Worm (Caenorhabditis elegans): ENCODE results near the gene tag-10.

Gene tag-10

DNA sequence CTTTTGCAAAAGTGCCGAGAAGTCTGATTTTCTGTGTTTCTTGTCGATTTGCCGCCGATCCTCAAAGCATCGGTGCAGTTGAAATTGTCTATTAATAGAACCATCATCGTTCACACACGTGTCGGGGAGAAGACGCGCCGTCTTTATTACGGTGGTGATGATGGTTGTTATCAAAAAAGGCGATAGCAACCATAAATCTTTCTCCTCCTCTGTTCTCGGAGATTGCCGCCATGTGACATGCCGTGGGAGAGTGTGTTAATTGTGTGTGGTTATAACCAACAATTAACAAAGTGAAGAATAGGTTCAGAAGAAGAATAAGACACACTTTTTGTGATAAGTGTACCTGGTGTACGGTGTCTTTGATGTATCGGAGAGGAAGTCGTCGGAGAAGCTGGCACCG lies 48.7 kb downstream of the tag-10 start:
- TF ChIP-seq Y48G9A.11 (GFP tag; IDR thresholded peaks at IDR 0.05) (no peak), dve-1 (tag; optimal IDR thresholded peaks at IDR 0.05; ENCODE audit: insufficient read depth) (peak; percentile 37), mxl-3 (GFP tag; optimal IDR thresholded peaks at IDR 0.05) (peak; percentile 91), madf-5 (GFP tag; IDR thresholded peaks at IDR 0.05) (no peak), D1046.2 (GFP tag; IDR thresholded peaks at IDR 0.05) (no peak), nhr-6 (tag; optimal IDR thresholded peaks at IDR 0.05) (no peak), nhr-10 (tag; optimal IDR thresholded peaks at IDR 0.05) (peak; percentile 19), unc-39 (tag; optimal IDR thresholded peaks at IDR 0.05) (no peak), dmd-9 (GFP tag; IDR thresholded peaks at IDR 0.05) (no peak), unc-62 (GFP tag; optimal IDR thresholded peaks at IDR 0.05 in 1 of 2) (peak in 1 of 2 experiments; percentile 91), unc-62 (tag; optimal IDR thresholded peaks at IDR 0.05) (no peak), F37D6.2 (tag; optimal IDR thresholded peaks at IDR 0.05) (no peak), cey-2 (tag; optimal IDR thresholded peaks at IDR 0.05; ENCODE audit: borderline replicate concordance, insufficient read depth) (peak; percentile 63), nhr-48 (tag; optimal IDR thresholded peaks at IDR 0.05) (peak; percentile 49), skn-1 (tag; optimal IDR thresholded peaks at IDR 0.05) (no peak), aha-1 (tag) (peak; percentile 76), hlh-30 (tag; optimal IDR thresholded peaks at IDR 0.05; ENCODE audit: insufficient read depth) (peak; percentile 85), nhr-28 (tag; optimal IDR thresholded peaks at IDR 0.05) (peak; percentile 93), hlh-11 (tag; optimal IDR thresholded peaks at IDR 0.05) (peak; percentile 74), nhr-77 (tag; optimal IDR thresholded peaks at IDR 0.05) (peak; percentile 66), dmd-6 (GFP tag; IDR thresholded peaks at IDR 0.05) (peak; percentile 49; the same call in 1 of the 2 replicates), mdl-1 (tag; optimal IDR thresholded peaks at IDR 0.05) (peak in 1 of 2 experiments; percentile 87), nhr-25 (tag; optimal IDR thresholded peaks at IDR 0.05; ENCODE audit: borderline replicate concordance, insufficient read depth) (peak; percentile 24), mxl-2 (GFP tag; conservative IDR thresholded peaks at IDR 0.05) (peak; percentile 41; the same call in 1 of the 2 replicates), nhr-42 (GFP tag; IDR thresholded peaks at IDR 0.05) (no peak), ceh-20 (GFP tag; IDR thresholded peaks at IDR 0.05) (0 out of 2 replicates have a peak, but pooled peaks have one; percentile 18), lsy-2 (tag; optimal IDR thresholded peaks at IDR 0.05) (peak; percentile 5 to 47), php-3 (GFP tag; IDR thresholded peaks at IDR 0.05) (0 out of 2 replicates have a peak, but pooled peaks have one; percentile 35), daf-12 (tag; optimal IDR thresholded peaks at IDR 0.05) (no peak), tra-1 (GFP tag; IDR thresholded peaks at IDR 0.05) (0 out of 2 replicates have a peak, but pooled peaks have one; percentile 36), pqm-1 (tag; optimal IDR thresholded peaks at IDR 0.05) (no peak)

DNA sequence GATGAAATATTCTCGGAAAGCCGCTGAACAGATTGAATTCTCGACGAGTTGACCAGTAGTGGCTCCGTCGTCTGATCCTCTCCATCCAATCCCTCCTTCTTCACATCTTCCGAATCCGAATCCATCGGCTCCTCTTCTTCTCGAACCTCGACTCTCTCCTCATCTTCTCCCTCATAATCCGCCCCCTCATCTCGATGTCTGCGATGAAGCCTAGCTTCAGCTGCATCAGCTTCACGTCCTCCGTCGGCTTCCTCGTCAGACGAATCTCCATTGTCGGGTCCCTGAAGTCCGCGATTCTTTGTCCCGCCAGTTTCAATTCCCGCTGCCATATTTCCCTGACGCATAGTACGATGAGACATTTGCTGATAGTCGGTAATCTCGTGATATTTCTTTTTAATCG lies 53.2 kb downstream of the tag-10 start:
- TF ChIP-seq hif-1 (tag; optimal IDR thresholded peaks at IDR 0.05) (no peak), zip-2 (tag; optimal IDR thresholded peaks at IDR 0.05) (no peak), nhr-10 (tag; optimal IDR thresholded peaks at IDR 0.05) (no peak), nhr-42 (GFP tag; IDR thresholded peaks at IDR 0.05) (peak; percentile 48; the same call in 1 of the 2 replicates), tra-1 (GFP tag; IDR thresholded peaks at IDR 0.05) (no peak), lim-7 (GFP tag; IDR thresholded peaks at IDR 0.05) (no peak), cey-2 (tag; optimal IDR thresholded peaks at IDR 0.05; ENCODE audit: borderline replicate concordance, insufficient read depth) (no peak), set-16 (GFP tag; IDR thresholded peaks at IDR 0.05) (peak; percentile 68), daf-8 (GFP tag; IDR thresholded peaks at IDR 0.05) (no peak), nhr-76 (tag; optimal IDR thresholded peaks at IDR 0.05) (no peak), lin-15B (tag; optimal IDR thresholded peaks at IDR 0.05) (no peak), dve-1 (tag; optimal IDR thresholded peaks at IDR 0.05; ENCODE audit: insufficient read depth) (no peak), zfp-2 (tag; optimal IDR thresholded peaks at IDR 0.05) (no peak), vab-7 (GFP tag; IDR thresholded peaks at IDR 0.05) (no peak)

Measured in whole organism, L4 larva.